Worm (Caenorhabditis elegans): Measurements from ENCODE around the gene C25F6.8.

C25F6.8 gene

DNA sequence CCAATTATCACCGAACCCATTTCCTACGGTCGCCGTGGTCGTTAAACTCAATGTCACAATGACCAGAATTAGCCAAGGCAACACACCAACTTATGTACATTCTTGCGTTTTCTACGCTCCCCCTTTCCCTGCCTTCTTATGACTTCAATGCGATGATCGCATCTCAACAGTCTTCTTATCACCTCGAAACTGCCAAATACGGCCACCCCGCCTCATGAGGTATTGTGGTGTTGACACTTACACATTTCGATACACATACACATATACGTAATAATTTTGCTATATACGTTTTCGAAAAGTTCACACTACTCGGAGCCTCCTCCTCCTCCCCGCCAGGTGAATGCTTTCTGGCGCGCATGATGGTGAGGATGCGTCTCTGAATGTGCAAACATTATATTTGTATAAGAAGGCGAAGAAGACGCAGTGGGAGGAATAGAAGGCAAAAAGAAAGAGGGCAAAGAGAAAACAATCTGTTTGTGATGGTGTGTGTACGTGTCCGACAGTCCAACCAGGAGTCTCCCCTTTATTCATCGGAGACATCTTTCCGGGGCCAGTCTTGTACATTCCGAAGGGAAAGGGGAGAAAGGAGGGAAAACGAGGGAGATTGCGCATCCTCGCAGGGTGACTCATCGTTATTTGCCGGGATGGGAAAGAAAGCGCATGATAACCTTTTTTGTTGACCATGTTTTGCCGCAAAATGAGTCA is 32.0 kb downstream of the C25F6.8 start (continued):
- no peak for TF ChIP-seq pag-3 (tag; optimal IDR thresholded peaks at IDR 0.05; ENCODE audit: borderline replicate concordance)
- no peak for TF ChIP-seq tbx-7 (tag; optimal IDR thresholded peaks at IDR 0.05)
- TF ChIP-seq odd-2 (tag; optimal IDR thresholded peaks at IDR 0.05): no peak
- TF ChIP-seq che-1 (tag; optimal IDR thresholded peaks at IDR 0.05): no peak
- no peak for TF ChIP-seq ahr-1 (tag; optimal IDR thresholded peaks at IDR 0.05)
- TF ChIP-seq K02D7.2 (tag; optimal IDR thresholded peaks at IDR 0.05): no peak
- TF ChIP-seq C08G9.2 (tag; optimal IDR thresholded peaks at IDR 0.05): no peak
- peak; percentile 55 for TF ChIP-seq pha-2 (tag; optimal IDR thresholded peaks at IDR 0.05)
- TF ChIP-seq elt-4 (tag; optimal IDR thresholded peaks at IDR 0.05): no peak
- no peak for TF ChIP-seq ceh-24 (tag; optimal IDR thresholded peaks at IDR 0.05)
- TF ChIP-seq unc-42 (tag; optimal IDR thresholded peaks at IDR 0.05): no peak
- no peak for TF ChIP-seq fkh-10 (GFP tag; optimal IDR thresholded peaks at IDR 0.05)
- no peak for TF ChIP-seq unc-86 (tag; optimal IDR thresholded peaks at IDR 0.05)
- peak; percentile 64 for TF ChIP-seq pqm-1 (tag; optimal IDR thresholded peaks at IDR 0.05)
- no peak for TF ChIP-seq unc-55 (GFP tag; optimal IDR thresholded peaks at IDR 0.05)
- TF ChIP-seq ref-2 (tag; optimal IDR thresholded peaks at IDR 0.05): peak; percentile 58
- no peak for TF ChIP-seq ceh-31 (tag; optimal IDR thresholded peaks at IDR 0.05)
- TF ChIP-seq fkh-6 (tag; optimal IDR thresholded peaks at IDR 0.05): peak; percentile 16
- no peak for TF ChIP-seq gmeb-2 (tag; optimal IDR thresholded peaks at IDR 0.05)
- TF ChIP-seq hlh-8 (tag; optimal IDR thresholded peaks at IDR 0.05): no peak
- no peak for TF ChIP-seq ztf-16 (tag; optimal IDR thresholded peaks at IDR 0.05)
- no peak for TF ChIP-seq fax-1 (tag; optimal IDR thresholded peaks at IDR 0.05)
- no peak for TF ChIP-seq T23F11.4 (GFP tag; optimal IDR thresholded peaks at IDR 0.05)
- peak; percentile 38 for TF ChIP-seq elt-2 (tag; optimal IDR thresholded peaks at IDR 0.05)
- no peak for TF ChIP-seq sox-4 (tag; optimal IDR thresholded peaks at IDR 0.05)
- TF ChIP-seq hlh-13 (GFP tag; optimal IDR thresholded peaks at IDR 0.05): no peak
- TF ChIP-seq ceh-14 (tag; optimal IDR thresholded peaks at IDR 0.05): no peak

- TF ChIP-seq C38D4.7 (GFP tag; optimal IDR thresholded peaks at IDR 0.05): peak; percentile 11
- no peak for TF ChIP-seq K02D7.2 (tag; optimal IDR thresholded peaks at IDR 0.05)
Observed at ce11 chrX:5485284-5485927, 37.4 kb downstream of the C25F6.8 start.

- TF ChIP-seq lim-6 (tag; optimal IDR thresholded peaks at IDR 0.05) (no peak), C08G9.2 (tag; optimal IDR thresholded peaks at IDR 0.05) (no peak), lin-11 (tag; optimal IDR thresholded peaks at IDR 0.05) (no peak), hlh-15 (tag; optimal IDR thresholded peaks at IDR 0.05) (no peak), rnt-1 (tag; optimal IDR thresholded peaks at IDR 0.05) (no peak), ref-2 (tag; optimal IDR thresholded peaks at IDR 0.05) (no peak), tbx-2 (tag; optimal IDR thresholded peaks at IDR 0.05) (no peak), unc-86 (tag; optimal IDR thresholded peaks at IDR 0.05) (no peak), ceh-6 (GFP tag; optimal IDR thresholded peaks at IDR 0.05) (no peak), sox-4 (tag; optimal IDR thresholded peaks at IDR 0.05) (no peak), sox-2 (GFP tag; IDR thresholded peaks at IDR 0.05) (no peak), syd-9 (tag; optimal IDR thresholded peaks at IDR 0.05) (no peak), unc-42 (tag; optimal IDR thresholded peaks at IDR 0.05) (no peak), Y22D7AL.16 (tag; optimal IDR thresholded peaks at IDR 0.05) (no peak), npax-4 (tag; optimal IDR thresholded peaks at IDR 0.05) (no peak), pros-1 (tag; optimal IDR thresholded peaks at IDR 0.05) (no peak), T23F11.4 (GFP tag; optimal IDR thresholded peaks at IDR 0.05) (no peak)
Observed at ce11 chrX:5485931-5486537, 38.0 kb downstream of the C25F6.8 start, which contains the start of gene C25F6.1. TSS of gene C25F6.1 (plus strand) at chrX:5486487.
